Fruit fly (Drosophila melanogaster): ENCODE data around the gene Eaf6.

The Eaf6 gene

DNA sequence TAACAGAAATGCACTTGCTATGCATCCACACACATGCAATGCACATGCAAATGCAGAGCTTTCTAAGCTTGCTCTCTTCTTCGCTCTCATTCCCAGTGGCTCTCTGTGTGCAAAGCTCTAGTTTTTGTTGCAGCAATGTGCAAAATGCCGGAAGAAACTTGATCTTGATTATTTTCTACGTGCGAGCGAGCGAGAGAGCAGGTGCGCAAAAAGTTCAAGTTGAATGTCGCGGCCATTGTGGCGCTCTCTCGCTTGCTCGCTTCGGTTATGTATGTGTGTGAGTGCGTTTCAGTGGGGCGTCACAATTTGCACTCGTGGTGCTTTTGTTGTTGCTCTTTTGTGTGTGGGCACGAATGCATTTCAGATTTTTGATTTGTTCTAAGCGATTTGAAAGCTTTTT, 2.5 kb upstream of the Eaf6 start:
- TF ChIP-seq brk (GFP tag; optimal IDR thresholded peaks at IDR 0.05) (no peak), Hr78 (GFP tag; optimal IDR thresholded peaks at IDR 0.05) (no peak), Dif (GFP tag; optimal IDR thresholded peaks at IDR 0.05; ENCODE audit: partially characterized antibody) (peak; percentile 34)

DNA sequence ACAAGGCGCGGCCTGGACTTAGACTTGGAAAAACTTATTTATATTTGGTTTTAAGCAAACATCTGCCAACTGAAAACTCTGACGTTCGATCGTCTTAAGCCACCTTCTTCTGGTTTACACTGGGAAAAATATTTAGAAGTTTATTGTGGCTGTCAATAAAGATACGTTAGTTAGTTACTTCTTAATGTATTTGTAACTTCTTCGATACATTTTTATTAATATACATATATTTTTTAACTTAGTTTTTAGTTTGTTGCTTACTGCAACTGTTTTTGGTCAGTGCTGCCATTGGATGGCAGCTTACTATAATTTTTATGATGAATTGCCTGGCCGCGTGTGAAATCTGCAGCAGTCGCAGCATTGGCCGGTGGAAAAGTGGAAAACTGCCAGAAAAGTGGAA, 1.4 kb upstream of the Eaf6 start:
- TF ChIP-seq Sp1 (GFP tag; optimal IDR thresholded peaks at IDR 0.05), result no peak
- no peak for TF ChIP-seq sv (GFP tag; optimal IDR thresholded peaks at IDR 0.05)
- no peak for TF ChIP-seq Dfd (GFP tag; optimal IDR thresholded peaks at IDR 0.05)
- TF ChIP-seq CG32264 (GFP tag; optimal IDR thresholded peaks at IDR 0.05), result no peak
- TF ChIP-seq woc (GFP tag; optimal IDR thresholded peaks at IDR 0.05), result no peak
- TF ChIP-seq Rel (GFP tag; optimal IDR thresholded peaks at IDR 0.05), result no peak
- no peak for TF ChIP-seq Rel (tag; optimal IDR thresholded peaks at IDR 0.05)
- no peak for TF ChIP-seq CG9705 (GFP tag; optimal IDR thresholded peaks at IDR 0.05)
- TF ChIP-seq lola (GFP tag; optimal IDR thresholded peaks at IDR 0.05), result no peak
- TF ChIP-seq Abd-B (GFP tag; optimal IDR thresholded peaks at IDR 0.05), result no peak
- TF ChIP-seq OdsH (GFP tag; optimal IDR thresholded peaks at IDR 0.05), result no peak
- TF ChIP-seq brk (GFP tag; optimal IDR thresholded peaks at IDR 0.05), result no peak
- TF ChIP-seq psq (GFP tag; optimal IDR thresholded peaks at IDR 0.05), result no peak
- TF ChIP-seq Mio (GFP tag; optimal IDR thresholded peaks at IDR 0.05), result no peak
- TF ChIP-seq CrebA (GFP tag; optimal IDR thresholded peaks at IDR 0.05; ENCODE audit: borderline replicate concordance), result no peak
- TF ChIP-seq Jra (GFP tag; optimal IDR thresholded peaks at IDR 0.05), result no peak

DNA sequence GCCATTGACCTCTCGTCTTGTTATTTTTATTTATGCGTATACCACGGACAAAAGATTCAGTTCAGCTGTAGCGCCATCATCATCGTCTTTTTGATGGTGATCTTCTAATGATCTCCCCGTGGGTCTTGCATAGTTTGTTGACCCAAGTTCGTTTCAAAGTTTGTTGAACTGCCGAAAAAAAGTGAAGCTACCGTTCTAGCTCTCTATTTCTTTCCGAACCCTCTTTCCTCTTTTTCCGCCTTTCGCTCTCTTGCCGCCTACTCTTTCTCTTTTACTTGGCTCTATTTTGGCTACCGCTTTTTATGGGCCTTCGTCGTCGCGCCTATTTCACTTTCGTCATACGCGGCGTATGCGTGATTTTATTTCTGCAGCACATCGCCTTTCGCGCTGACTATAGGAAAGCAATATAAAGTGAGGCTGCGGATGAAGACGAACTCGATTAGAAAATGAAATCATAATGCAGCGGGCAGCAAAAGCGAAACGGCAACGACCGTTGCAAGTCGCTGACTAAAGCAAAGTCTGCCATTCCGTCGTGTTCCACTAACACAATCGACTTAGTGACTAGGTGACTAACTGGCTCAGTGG, 778 bp upstream of the Eaf6 start:
- TF ChIP-seq pan (optimal IDR thresholded peaks at IDR 0.05), result no peak
- TF ChIP-seq CG32264 (GFP tag; optimal IDR thresholded peaks at IDR 0.05), result no peak
- TF ChIP-seq jim (GFP tag; optimal IDR thresholded peaks at IDR 0.05), result no peak
- TF ChIP-seq Rel (GFP tag; optimal IDR thresholded peaks at IDR 0.05), result no peak
- no peak for TF ChIP-seq Rel (tag; optimal IDR thresholded peaks at IDR 0.05)
- no peak for TF ChIP-seq tai (GFP tag; optimal IDR thresholded peaks at IDR 0.05)
- TF ChIP-seq brk (GFP tag; optimal IDR thresholded peaks at IDR 0.05), result no peak
- TF ChIP-seq dsf (GFP tag; optimal IDR thresholded peaks at IDR 0.05; ENCODE audit: borderline replicate concordance), result no peak
- no peak for TF ChIP-seq sage (GFP tag; optimal IDR thresholded peaks at IDR 0.05)
- TF ChIP-seq Dfd (GFP tag; optimal IDR thresholded peaks at IDR 0.05), result no peak
- TF ChIP-seq dmrt93B (GFP tag; optimal IDR thresholded peaks at IDR 0.05), result no peak

DNA sequence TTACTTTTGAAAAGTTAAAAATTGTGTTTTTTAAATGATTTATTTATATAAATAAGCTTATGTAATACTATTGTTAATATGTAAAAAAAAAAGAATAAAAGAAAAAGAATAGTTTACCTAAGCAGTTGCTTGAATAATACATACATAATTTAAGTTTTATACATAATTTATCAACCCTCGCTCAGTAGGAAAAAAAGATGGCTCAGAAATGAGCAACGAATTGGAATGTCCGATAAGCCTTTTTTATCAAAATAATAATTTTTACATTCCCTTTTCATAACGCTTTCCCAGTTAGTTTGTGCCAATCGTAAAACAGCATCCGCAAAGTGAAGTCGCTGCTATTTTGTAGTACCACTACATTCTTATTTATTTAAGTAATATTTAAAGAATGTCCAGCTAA, 3.6 kb downstream of the Eaf6 start, which contains the start of gene mthl2:
Gene mthl2, plus strand, starts transcription at position 301 of the 400 bp plus-strand sequence.
- TF ChIP-seq lola (GFP tag; optimal IDR thresholded peaks at IDR 0.05) (no peak), N (GFP tag; optimal IDR thresholded peaks at IDR 0.05) (no peak), jim (GFP tag; optimal IDR thresholded peaks at IDR 0.05) (no peak), dsf (GFP tag; optimal IDR thresholded peaks at IDR 0.05; ENCODE audit: borderline replicate concordance) (no peak), brk (GFP tag; optimal IDR thresholded peaks at IDR 0.05) (no peak), Sp1 (GFP tag; optimal IDR thresholded peaks at IDR 0.05) (no peak)

DNA sequence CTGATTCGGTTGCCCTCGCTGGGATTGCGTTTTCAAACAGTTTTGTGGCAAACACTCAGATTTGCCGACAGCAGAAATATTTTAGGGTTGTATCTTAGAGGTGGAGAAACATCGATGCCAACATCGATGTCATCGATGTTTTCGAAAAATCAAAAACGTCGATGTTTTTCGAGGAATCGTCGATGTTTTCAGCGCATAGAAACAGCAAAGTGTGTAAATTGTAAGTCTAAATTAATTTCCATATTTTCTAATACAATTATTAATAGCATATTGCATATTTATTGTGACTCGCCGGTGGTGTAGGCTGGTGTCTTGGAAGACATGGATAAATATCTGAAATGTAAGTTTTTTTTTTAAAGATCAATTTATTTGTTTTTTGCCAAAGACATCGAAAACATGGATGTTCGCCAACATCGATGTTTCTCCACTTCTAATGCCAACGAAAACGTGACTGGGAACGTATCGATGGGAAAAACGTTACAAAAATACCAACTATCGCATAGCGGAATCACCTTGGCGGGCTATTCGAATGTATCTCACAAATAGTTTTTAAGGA, 4.2 kb downstream of the Eaf6 start, which contains the start of gene TM9SF3:
Gene TM9SF3, minus strand, starts transcription at position 120 of the 556 bp plus-strand sequence.
- TF ChIP-seq Hnf4 (GFP tag; optimal IDR thresholded peaks at IDR 0.05), result peak; percentile 20
- no peak for TF ChIP-seq Myc (optimal IDR thresholded peaks at IDR 0.05)
- peak; percentile 47 for TF ChIP-seq dsf (GFP tag; optimal IDR thresholded peaks at IDR 0.05; ENCODE audit: borderline replicate concordance)
- peak; percentile 18 for TF ChIP-seq fru (GFP tag; optimal IDR thresholded peaks at IDR 0.05)
- TF ChIP-seq woc (GFP tag; optimal IDR thresholded peaks at IDR 0.05), result peak; percentile 56
- TF ChIP-seq HLH106 (tag; optimal IDR thresholded peaks at IDR 0.05), result peak; percentile 17
- TF ChIP-seq pan (optimal IDR thresholded peaks at IDR 0.05), result no peak
- TF ChIP-seq psq (GFP tag; optimal IDR thresholded peaks at IDR 0.05), result peak; percentile 11

DNA sequence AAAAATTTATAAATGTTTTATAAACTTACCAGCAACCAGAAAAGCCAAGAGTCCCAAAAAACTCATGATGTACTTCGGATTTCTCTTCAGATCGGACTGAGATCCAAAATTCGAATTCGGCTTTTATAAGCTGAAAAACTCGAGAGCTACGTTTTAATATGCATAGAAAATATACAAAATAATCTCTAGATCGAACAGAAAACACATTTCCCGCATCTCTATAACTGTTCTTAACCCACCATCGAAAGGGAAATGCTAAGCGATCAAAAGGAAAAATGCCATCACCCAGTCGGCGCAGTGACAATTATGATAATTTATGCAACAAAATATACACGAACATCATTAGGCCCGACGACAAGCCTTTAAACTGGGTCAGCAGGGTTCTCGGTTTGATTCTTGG, 8.5 kb downstream of the Eaf6 start, which contains the start of gene CG10591:
Gene CG10591, minus strand, starts transcription at position 101 of the 400 bp plus-strand sequence.
- TF ChIP-seq Hr83 (GFP tag; optimal IDR thresholded peaks at IDR 0.05; ENCODE audit: poor library complexity, severe bottlenecking) (no peak), Mio (GFP tag; optimal IDR thresholded peaks at IDR 0.05) (no peak), rgr (GFP tag; optimal IDR thresholded peaks at IDR 0.05) (no peak), dsf (GFP tag; optimal IDR thresholded peaks at IDR 0.05; ENCODE audit: borderline replicate concordance) (no peak), lola (GFP tag; optimal IDR thresholded peaks at IDR 0.05) (no peak), Dif (GFP tag; optimal IDR thresholded peaks at IDR 0.05; ENCODE audit: partially characterized antibody) (no peak), CG32264 (GFP tag; optimal IDR thresholded peaks at IDR 0.05) (no peak), Hr78 (GFP tag; optimal IDR thresholded peaks at IDR 0.05) (no peak)
